Worm (Caenorhabditis elegans) whole organism, young adult: ENCODE results near the gene T05H4.11.

Source experiments
- B0336.3 ChIP-seq: fragments of 200-800 bp; sonication (Bioruptor generic); IDR thresholded peaks from 2 replicates; pipeline ENCODE4 v1.3.6; 2022; ENCODE audit warnings: missing genetic modification characterization, missing compliant biosample characterization
- C06A6.2 ChIP-seq: fragments of 200-800 bp; sonication (Bioruptor generic); conservative IDR thresholded peaks from 2 replicates; pipeline ENCODE4 v1.3.6; 2022; ENCODE audit warnings: missing genetic modification characterization, missing compliant biosample characterization
- F10E7.11 ChIP-seq: sonication (generic microtip); optimal IDR thresholded peaks from 2 replicates; lab custom pipeline; 2017; ENCODE audit warnings: mild to moderate bottlenecking, missing genetic modification characterization, moderate library complexity, missing compliant biosample characterization
- F33H1.4 ChIP-seq: fragments of 200-800 bp; sonication (Bioruptor generic); IDR thresholded peaks from 2 replicates; pipeline ENCODE4 v1.3.6; 2022; ENCODE audit warnings: missing genetic modification reagents, missing genetic modification characterization, missing compliant biosample characterization
- F37B4.10 ChIP-seq: fragments of 200-800 bp; sonication (Bioruptor generic); IDR thresholded peaks from 2 replicates; pipeline ENCODE4 v1.3.6; 2022; ENCODE audit warnings: missing genetic modification characterization, missing compliant biosample characterization
- T07F8.4 ChIP-seq: sonication (generic microtip); optimal IDR thresholded peaks from 2 replicates; lab custom pipeline; 2016; ENCODE audit warnings: mild to moderate bottlenecking, missing genetic modification characterization, moderate library complexity, missing compliant biosample characterization
- Y53F4B.3 ChIP-seq: fragments of 200-800 bp; sonication (Bioruptor generic); IDR thresholded peaks from 2 replicates; pipeline ENCODE4 v1.3.6; 2022; ENCODE audit warnings: missing genetic modification reagents, missing genetic modification characterization, missing compliant biosample characterization
- akir-1 ChIP-seq: fragments of 200-800 bp; sonication (Bioruptor generic); optimal IDR thresholded peaks from 2 replicates; lab custom pipeline; 2018; ENCODE audit warnings: mild to moderate bottlenecking, missing genetic modification characterization, moderate library complexity, missing compliant biosample characterization
- ama-1 ChIP-seq, 3 experiments: fragments of 150-350 bp in 1 of 3; sonication (generic microtip) in 2 of 3; optimal IDR thresholded peaks; 2 replicates each; lab custom pipeline; 2014 to 2018; ENCODE audit warnings: missing biosample characterization in 2 of 3, missing genetic modification characterization in 2 of 3, missing genetic modification reagents in 2 of 3
- aptf-3 ChIP-seq: fragments of 200-800 bp; sonication (Bioruptor generic); IDR thresholded peaks from 2 replicates; pipeline ENCODE4 v1.3.6; 2022; ENCODE audit warnings: missing genetic modification characterization, missing compliant biosample characterization
- athp-1 ChIP-seq: sonication (generic microtip); optimal IDR thresholded peaks from 2 replicates; lab custom pipeline; 2017; ENCODE audit warnings: mild to moderate bottlenecking, missing genetic modification characterization, missing compliant biosample characterization
- bed-1 ChIP-seq: fragments of 200-800 bp; sonication (Bioruptor generic); IDR thresholded peaks from 2 replicates; pipeline ENCODE4 v1.3.6; 2022; ENCODE audit warnings: missing genetic modification reagents, missing genetic modification characterization, missing compliant biosample characterization
- cebp-1 ChIP-seq, 2 experiments: fragments of 200-800 bp in 1 of 2; sonication (Bioruptor generic) in 1 of 2; sonication (generic microtip) in 1 of 2; IDR thresholded peaks in 1 of 2; optimal IDR thresholded peaks in 1 of 2; 2 replicates each; pipeline versions ENCODE4 v1.3.6 to Lab custom; 2017 to 2022; ENCODE audit warnings: missing compliant biosample characterization in 2 of 2, missing genetic modification characterization in 2 of 2, mild to moderate bottlenecking in 1 of 2, missing genetic modification reagents in 1 of 2, moderate library complexity in 1 of 2
- ceh-27 ChIP-seq: fragments of 200-800 bp; sonication (Bioruptor generic); optimal IDR thresholded peaks from 2 replicates; lab custom pipeline; 2018; ENCODE audit warnings: mild to moderate bottlenecking, missing genetic modification characterization, moderate library complexity, missing compliant biosample characterization
- ceh-79 ChIP-seq: sonication (generic microtip); optimal IDR thresholded peaks from 2 replicates; lab custom pipeline; 2017; ENCODE audit warnings: mild to moderate bottlenecking, missing genetic modification characterization, missing compliant biosample characterization
- ceh-91 ChIP-seq: fragments of 200-800 bp; sonication (Bioruptor generic); IDR thresholded peaks from 2 replicates; pipeline ENCODE4 v1.3.6; 2022; ENCODE audit warnings: missing genetic modification reagents, missing genetic modification characterization, missing compliant biosample characterization
- chd-7 ChIP-seq: sonication (generic microtip); optimal IDR thresholded peaks from 2 replicates; lab custom pipeline; 2016; ENCODE audit warnings: mild to moderate bottlenecking, missing genetic modification characterization, moderate library complexity, missing compliant biosample characterization
- dox-1 ChIP-seq: fragments of 200-800 bp; sonication (Bioruptor generic); IDR thresholded peaks from 2 replicates; pipeline ENCODE4 v1.3.6; 2022; ENCODE audit warnings: missing genetic modification reagents, missing genetic modification characterization, missing compliant biosample characterization
- ekl-4 ChIP-seq: fragments of 200-800 bp; sonication (Bioruptor generic); IDR thresholded peaks from 2 replicates; pipeline ENCODE4 v1.3.6; 2022; ENCODE audit warnings: missing genetic modification reagents, missing genetic modification characterization, missing compliant biosample characterization
- hlh-12 ChIP-seq: sonication (generic microtip); optimal IDR thresholded peaks from 2 replicates; lab custom pipeline; 2016; ENCODE audit warnings: missing genetic modification characterization, missing compliant biosample characterization
- hmg-1.2 ChIP-seq: fragments of 200-800 bp; sonication (Bioruptor generic); IDR thresholded peaks from 2 replicates; pipeline ENCODE4 v1.3.6; 2022; ENCODE audit warnings: missing genetic modification reagents, missing genetic modification characterization, missing compliant biosample characterization
- hmg-20 ChIP-seq: fragments of 200-800 bp; sonication (Bioruptor generic); IDR thresholded peaks from 2 replicates; pipeline ENCODE4 v1.3.6; 2022; ENCODE audit warnings: missing genetic modification reagents, missing genetic modification characterization, missing compliant biosample characterization
- lin-26 ChIP-seq: fragments of 200-800 bp; sonication (Bioruptor generic); IDR thresholded peaks from 2 replicates; pipeline ENCODE4 v1.3.6; 2022; ENCODE audit warnings: missing genetic modification reagents, missing genetic modification characterization, missing compliant biosample characterization
- lir-1 ChIP-seq: fragments of 200-800 bp; sonication (Bioruptor generic); conservative IDR thresholded peaks from 2 replicates; pipeline ENCODE4 v1.3.6; 2022; ENCODE audit warnings: missing genetic modification reagents, missing genetic modification characterization, missing compliant biosample characterization
- lsl-1 ChIP-seq: fragments of 200-800 bp; sonication (Bioruptor generic); optimal IDR thresholded peaks from 2 replicates; lab custom pipeline; 2018; ENCODE audit warnings: mild to moderate bottlenecking, missing genetic modification characterization, moderate library complexity, missing compliant biosample characterization
- madf-10 ChIP-seq: sonication (generic microtip); optimal IDR thresholded peaks from 2 replicates; lab custom pipeline; 2016; ENCODE audit warnings: mild to moderate bottlenecking, missing genetic modification characterization, missing compliant biosample characterization
- madf-6 ChIP-seq: fragments of 200-800 bp; sonication (Bioruptor generic); IDR thresholded peaks from 2 replicates; pipeline ENCODE4 v1.3.6; 2022; ENCODE audit warnings: missing genetic modification reagents, missing genetic modification characterization, missing compliant biosample characterization
- madf-8 ChIP-seq: fragments of 200-800 bp; sonication (Bioruptor generic); conservative IDR thresholded peaks from 2 replicates; pipeline ENCODE4 v1.3.6; 2022; ENCODE audit warnings: missing genetic modification reagents, missing genetic modification characterization, missing compliant biosample characterization
- mel-28 ChIP-seq: sonication (generic microtip); optimal IDR thresholded peaks from 2 replicates; lab custom pipeline; 2016; ENCODE audit warnings: borderline replicate concordance, mild to moderate bottlenecking, missing genetic modification characterization, missing compliant biosample characterization
- mes-4 ChIP-seq: sonication (generic microtip); optimal IDR thresholded peaks from 2 replicates; lab custom pipeline; 2016; ENCODE audit warnings: missing genotype, missing genetic modification characterization, missing compliant biosample characterization
- mxl-1 ChIP-seq: sonication (generic microtip); optimal IDR thresholded peaks from 2 replicates; lab custom pipeline; 2016; ENCODE audit warnings: missing genetic modification characterization, missing compliant biosample characterization
- nhr-27 ChIP-seq: fragments of 200-800 bp; sonication (Bioruptor generic); optimal IDR thresholded peaks from 2 replicates; lab custom pipeline; 2018; ENCODE audit warnings: mild to moderate bottlenecking, missing genetic modification characterization, moderate library complexity, missing compliant biosample characterization
- nhr-80 ChIP-seq: sonication (generic microtip); optimal IDR thresholded peaks from 2 replicates; lab custom pipeline; 2016; ENCODE audit warnings: missing genetic modification characterization, missing compliant biosample characterization
- rcor-1 ChIP-seq: fragments of 200-800 bp; sonication (Bioruptor generic); IDR thresholded peaks from 2 replicates; pipeline ENCODE4 v1.3.6; 2022; ENCODE audit warnings: missing genetic modification reagents, missing genetic modification characterization, missing compliant biosample characterization
- repo-1 ChIP-seq: sonication (generic microtip); optimal IDR thresholded peaks from 2 replicates; lab custom pipeline; 2017; ENCODE audit warnings: mild to moderate bottlenecking, missing genetic modification characterization, missing compliant biosample characterization
- rpc-1 ChIP-seq, 2 experiments: fragments of 150-350 bp in 1 of 2; sonication (generic microtip) in 1 of 2; optimal IDR thresholded peaks; 2 replicates each; lab custom pipeline; 2014 to 2018; ENCODE audit warnings: missing biosample characterization in 1 of 2, missing genetic modification characterization in 1 of 2, missing genetic modification reagents in 1 of 2, missing genotype in 1 of 2
- snpc-1.1 ChIP-seq: sonication (generic microtip); optimal IDR thresholded peaks from 2 replicates; lab custom pipeline; 2017; ENCODE audit warnings: missing genetic modification characterization, mild to moderate bottlenecking, missing compliant biosample characterization, antibody characterized with exemption, moderate library complexity, missing genotype, missing genetic modification reagents; ENCODE audit not compliant: insufficient read depth
- snpc-3.4 ChIP-seq: sonication (generic microtip); optimal IDR thresholded peaks from 2 replicates; lab custom pipeline; 2017; ENCODE audit warnings: missing genetic modification characterization, mild to moderate bottlenecking, missing compliant biosample characterization, antibody characterized with exemption, moderate library complexity, missing genotype, missing genetic modification reagents
- snpc-4 ChIP-seq, 5 experiments: fragments of 150-350 bp in 1 of 5; sonication (generic microtip) in 4 of 5; optimal IDR thresholded peaks; 2 replicates each; lab custom pipeline; 2014 to 2018; ENCODE audit warnings: missing genetic modification characterization in 5 of 5, missing biosample characterization in 3 of 5, antibody characterized with exemption in 2 of 5, mild to moderate bottlenecking in 2 of 5, missing compliant biosample characterization in 2 of 5, missing genotype in 2 of 5, moderate library complexity in 2 of 5, missing genetic modification reagents in 1 of 5
- somi-1 ChIP-seq: fragments of 200-800 bp; sonication (Bioruptor generic); optimal IDR thresholded peaks from 2 replicates; lab custom pipeline; 2018; ENCODE audit warnings: mild to moderate bottlenecking, missing genetic modification characterization, missing compliant biosample characterization
- ztf-26 ChIP-seq: sonication (generic microtip); optimal IDR thresholded peaks from 2 replicates; lab custom pipeline; 2017; ENCODE audit warnings: missing genetic modification characterization, missing compliant biosample characterization
- ztf-3 ChIP-seq: fragments of 200-800 bp; sonication (Bioruptor generic); optimal IDR thresholded peaks from 2 replicates; lab custom pipeline; 2018; ENCODE audit warnings: mild to moderate bottlenecking, missing genetic modification characterization, missing compliant biosample characterization

T05H4.11 gene

ce11 chrV:6456903-6457302, 30.8 kb upstream of the T05H4.11 start:
- TF ChIP-seq hmg-1.2 (GFP tag; lab: Robert Waterston, UW) (no peak), mxl-1 (tag; lab: Kevin White, UChicago) (no peak), lin-26 (GFP tag; lab: Robert Waterston, UW) (no peak), mes-4 (tag; lab: Kevin White, UChicago) (no peak), ztf-3 (GFP tag; lab: Kevin White, UChicago) (no peak), chd-7 (tag; lab: Kevin White, UChicago) (no peak)

ce11 chrV:6453122-6453521, 27.1 kb upstream of the T05H4.11 start, which contains the start of gene acl-9:
Gene acl-9 (plus strand): TSS chrV:6453226.
- TF ChIP-seq rcor-1 (GFP tag; lab: Robert Waterston, UW) (0 out of 2 replicates have a peak, but pooled peaks have one; percentile 7), ceh-79 (tag; lab: Kevin White, UChicago) (peak; percentile 25), ekl-4 (GFP tag; lab: Robert Waterston, UW) (0 out of 2 replicates have a peak, but pooled peaks have one; percentile 11), B0336.3 (peak; percentile 35; the same call in 1 of the 2 replicates), cebp-1 (GFP tag; IDR thresholded peaks at IDR 0.05; lab: Robert Waterston, UW) (no peak), cebp-1 (tag; optimal IDR thresholded peaks at IDR 0.05; lab: Kevin White, UChicago) (no peak), C06A6.2 (GFP tag; lab: Robert Waterston, UW) (no peak), bed-1 (GFP tag; lab: Robert Waterston, UW) (no peak), madf-6 (GFP tag; lab: Robert Waterston, UW) (peak; percentile 53), ceh-27 (GFP tag; lab: Kevin White, UChicago) (no peak), ceh-91 (GFP tag; lab: Robert Waterston, UW) (no peak)

DNA sequence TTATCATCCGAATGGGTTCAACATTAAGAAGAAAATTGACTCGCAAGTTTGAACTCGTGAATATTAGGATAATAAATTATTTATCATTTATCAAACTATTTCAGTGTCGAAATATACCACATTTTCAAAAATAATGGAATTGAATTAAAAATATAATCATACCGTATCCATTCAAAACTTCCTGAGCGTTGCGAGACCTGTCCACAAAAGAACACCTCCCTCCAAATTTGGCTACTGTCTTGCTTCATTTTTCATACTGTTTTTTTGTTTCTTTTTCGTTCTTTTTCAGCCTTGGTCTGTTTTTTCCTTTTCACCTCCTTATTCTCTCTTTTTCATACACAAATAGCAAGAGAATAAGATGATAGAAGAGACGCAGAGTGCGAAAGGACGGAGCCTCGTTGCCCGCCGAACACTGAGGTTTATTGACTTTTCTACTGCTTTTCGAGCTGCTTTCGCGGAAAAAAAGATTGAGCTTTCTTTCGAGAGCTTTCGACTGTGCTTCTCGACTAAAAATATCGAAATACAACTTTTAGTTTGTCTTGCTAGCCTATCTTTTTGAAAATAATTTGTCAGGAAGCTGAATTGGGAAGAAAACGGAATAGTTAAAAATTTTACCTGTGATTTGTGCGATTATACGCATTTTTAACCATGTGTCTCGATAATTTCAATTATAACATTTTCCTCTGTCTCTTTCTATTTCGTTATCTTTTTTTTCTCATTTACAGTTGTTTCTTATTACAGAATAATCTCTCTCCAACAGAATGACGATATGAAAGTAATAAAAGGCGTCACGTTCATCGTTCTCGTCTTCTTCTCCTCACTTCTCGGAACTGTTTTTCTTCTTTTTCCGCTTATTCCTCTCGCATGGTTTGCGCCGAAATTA, 24.3 kb upstream of the T05H4.11 start, which contains the start of gene acl-8:
acl-8 (plus strand) TSS at position 742 of the 883 bp plus-strand sequence.
- TF ChIP-seq ekl-4 (GFP tag; lab: Robert Waterston, UW) (no peak), snpc-1.1 (tag; lab: Kevin White, UChicago) (no peak), somi-1 (GFP tag; lab: Kevin White, UChicago) (no peak), hmg-20 (GFP tag; lab: Robert Waterston, UW) (no peak), snpc-4 (GFP tag; optimal IDR thresholded peaks at IDR 0.05; lab: Kevin White, UChicago) (no peak), snpc-4 (tag; optimal IDR thresholded peaks at IDR 0.05; lab: Kevin White, UChicago) (no peak), nhr-80 (tag; lab: Kevin White, UChicago) (peak; percentile 82), hlh-12 (tag; lab: Kevin White, UChicago) (no peak), F10E7.11 (no peak), ztf-26 (tag; lab: Kevin White, UChicago) (no peak), Y53F4B.3 (GFP tag; lab: Robert Waterston, UW) (no peak), F37B4.10 (GFP tag; lab: Robert Waterston, UW) (no peak), ama-1 (optimal IDR thresholded peaks at IDR 0.05; lab: Kevin White, UChicago) (no peak), ama-1 (GFP tag; optimal IDR thresholded peaks at IDR 0.05; lab: Kevin White, UChicago) (no peak), madf-8 (GFP tag; lab: Robert Waterston, UW) (no peak), snpc-3.4 (tag; lab: Kevin White, UChicago) (no peak), T07F8.4 (no peak), rpc-1 (optimal IDR thresholded peaks at IDR 0.05; lab: Kevin White, UChicago) (no peak), rpc-1 (tag; optimal IDR thresholded peaks at IDR 0.05; lab: Kevin White, UChicago) (no peak), F33H1.4 (GFP tag; lab: Robert Waterston, UW) (peak; percentile 62), repo-1 (tag; lab: Kevin White, UChicago) (no peak), athp-1 (tag; lab: Kevin White, UChicago) (no peak), nhr-27 (tag; lab: Kevin White, UChicago) (no peak), lir-1 (GFP tag; lab: Robert Waterston, UW) (no peak), lsl-1 (peak; percentile 67), akir-1 (GFP tag; lab: Kevin White, UChicago) (no peak), mel-28 (tag; lab: Kevin White, UChicago) (no peak), dox-1 (GFP tag; lab: Robert Waterston, UW) (0 out of 2 replicates have a peak, but pooled peaks have one; percentile 30), aptf-3 (GFP tag; lab: Robert Waterston, UW) (no peak), madf-10 (no peak)
